Worm (Caenorhabditis elegans) whole organism, L1 larva: ENCODE data around the gene R13A5.7.
A peak's percentile ranks its signal among the peaks of the same experiment; 100 is the strongest.

Source experiments
- C04F5.9 ChIP-seq: sonication (generic microtip); optimal IDR thresholded peaks from 2 replicates; lab custom pipeline; 2016; ENCODE audit warnings: missing genetic modification characterization, missing compliant biosample characterization
- C16A3.4 ChIP-seq: fragments of 150-350 bp; optimal IDR thresholded peaks from 2 replicates; lab custom pipeline; 2014; ENCODE audit warnings: missing biosample characterization, missing genetic modification characterization
- C34B4.2 ChIP-seq: sonication (generic microtip); optimal IDR thresholded peaks from 2 replicates; lab custom pipeline; 2017; ENCODE audit warnings: mild to moderate bottlenecking, missing genetic modification characterization, missing compliant biosample characterization
- F16B12.6 ChIP-seq: fragments of 150-350 bp; optimal IDR thresholded peaks from 2 replicates; lab custom pipeline; 2014; ENCODE audit warnings: missing biosample characterization, missing genetic modification characterization
- aha-1 ChIP-seq: fragments of 150-350 bp; optimal IDR thresholded peaks from 2 replicates; lab custom pipeline; 2014; ENCODE audit warnings: missing biosample characterization, missing genetic modification characterization
- alr-1 ChIP-seq: fragments of 200-800 bp; sonication (Bioruptor generic); optimal IDR thresholded peaks from 2 replicates; lab custom pipeline; 2018; ENCODE audit warnings: borderline replicate concordance, mild to moderate bottlenecking, missing genetic modification characterization, missing compliant biosample characterization
- ama-1 ChIP-seq: fragments of 150-350 bp; optimal IDR thresholded peaks from 2 replicates; lab custom pipeline; 2014
- blmp-1 ChIP-seq: fragments of 150-350 bp; optimal IDR thresholded peaks from 2 replicates; lab custom pipeline; 2014; ENCODE audit warnings: missing biosample characterization, missing genetic modification characterization
- ceh-90 ChIP-seq: sonication (generic microtip); optimal IDR thresholded peaks from 2 replicates; lab custom pipeline; 2016; ENCODE audit warnings: missing genetic modification characterization, missing compliant biosample characterization
- ces-1 ChIP-seq: fragments of 150-350 bp; optimal IDR thresholded peaks from 2 replicates; lab custom pipeline; 2014; ENCODE audit warnings: missing biosample characterization, missing genetic modification reagents, missing genetic modification characterization
- dpl-1 ChIP-seq, 3 experiments: fragments of 150-350 bp in 2 of 3; sonication (generic microtip) in 1 of 3; optimal IDR thresholded peaks; 2 replicates each; lab custom pipeline; 2014 to 2017; ENCODE audit warnings: missing biosample characterization in 3 of 3, missing genetic modification characterization in 3 of 3, missing genetic modification reagents in 3 of 3
- efl-1 ChIP-seq, 4 experiments: fragments of 150-350 bp; optimal IDR thresholded peaks in 3 of 4; peaks in 1 of 4; 1 replicate in 1 of 4; 2 replicates in 3 of 4; lab custom pipeline; 2014; ENCODE audit warnings: missing biosample characterization in 2 of 4, missing genetic modification characterization in 2 of 4, missing genetic modification reagents in 2 of 4
- efl-3 ChIP-seq: fragments of 200-800 bp; sonication (Bioruptor generic); optimal IDR thresholded peaks from 2 replicates; lab custom pipeline; 2018; ENCODE audit warnings: mild to moderate bottlenecking, missing genetic modification characterization, missing compliant biosample characterization
- egl-27 ChIP-seq, 2 experiments: fragments of 150-350 bp in 1 of 2; sonication (generic microtip); optimal IDR thresholded peaks; 3 replicates each; lab custom pipeline; 2017 to 2018; ENCODE audit warnings: missing biosample characterization in 2 of 2, missing genetic modification characterization in 2 of 2, missing genetic modification reagents in 2 of 2
- elt-2 ChIP-seq: sonication (generic microtip); optimal IDR thresholded peaks from 2 replicates; lab custom pipeline; 2016; ENCODE audit warnings: missing genetic modification characterization, mild to moderate bottlenecking, inconsistent platforms, missing compliant biosample characterization, missing genetic modification reagents
- ets-5 ChIP-seq: fragments of 200-800 bp; sonication (Bioruptor generic); IDR thresholded peaks from 2 replicates; pipeline ENCODE4 v1.3.6; 2022; ENCODE audit warnings: missing genetic modification characterization, missing compliant biosample characterization
- fkh-10 ChIP-seq: sonication (generic microtip); optimal IDR thresholded peaks from 2 replicates; lab custom pipeline; 2017; ENCODE audit warnings: missing biosample characterization, missing genetic modification reagents, missing genetic modification characterization
- fkh-4 ChIP-seq: sonication (generic microtip); optimal IDR thresholded peaks from 2 replicates; lab custom pipeline; 2016; ENCODE audit warnings: missing compliant biosample characterization, missing genetic modification characterization, borderline replicate concordance
- fos-1 ChIP-seq: fragments of 150-350 bp; optimal IDR thresholded peaks from 2 replicates; lab custom pipeline; 2014; ENCODE audit warnings: missing biosample characterization, missing genetic modification characterization
- hlh-4 ChIP-seq: sonication (generic microtip); optimal IDR thresholded peaks from 2 replicates; lab custom pipeline; 2016; ENCODE audit warnings: mild to moderate bottlenecking, missing genetic modification characterization, missing compliant biosample characterization
- hpl-2 ChIP-seq: fragments of 150-350 bp; optimal IDR thresholded peaks from 2 replicates; lab custom pipeline; 2014; ENCODE audit warnings: missing biosample characterization, missing genetic modification reagents, missing genetic modification characterization
- jun-1 ChIP-seq: fragments of 150-350 bp; optimal IDR thresholded peaks from 2 replicates; lab custom pipeline; 2014; ENCODE audit warnings: missing biosample characterization, missing genetic modification reagents, missing genetic modification characterization
- lin-14 ChIP-seq: fragments of 200-800 bp; sonication (Bioruptor generic); optimal IDR thresholded peaks from 2 replicates; lab custom pipeline; 2018; ENCODE audit warnings: mild to moderate bottlenecking, missing genetic modification characterization, moderate library complexity, missing compliant biosample characterization
- lin-35 ChIP-seq, 2 experiments: fragments of 150-350 bp; optimal IDR thresholded peaks; 2 replicates each; lab custom pipeline; 2014; ENCODE audit warnings: missing biosample characterization in 2 of 2, missing genetic modification characterization in 2 of 2, missing genetic modification reagents in 2 of 2
- lir-3 ChIP-seq: sonication (generic microtip); optimal IDR thresholded peaks from 2 replicates; lab custom pipeline; 2016; ENCODE audit warnings: mild to moderate bottlenecking, missing genetic modification characterization, moderate library complexity, missing compliant biosample characterization; ENCODE audit not compliant: poor library complexity
- lsy-2 ChIP-seq, 2 experiments: fragments of 150-350 bp; optimal IDR thresholded peaks; 2 replicates each; lab custom pipeline; 2014; ENCODE audit warnings: missing biosample characterization in 2 of 2, missing genetic modification characterization in 2 of 2
- mab-9 ChIP-seq: fragments of 200-800 bp; sonication (Bioruptor generic); IDR thresholded peaks from 2 replicates; pipeline ENCODE4 v1.3.6; 2022; ENCODE audit warnings: missing genetic modification reagents, missing genetic modification characterization, missing compliant biosample characterization
- mdl-1 ChIP-seq, 2 experiments: fragments of 150-350 bp; optimal IDR thresholded peaks; 2 replicates each; lab custom pipeline; 2014 to 2017; ENCODE audit warnings: missing biosample characterization in 2 of 2, missing genetic modification characterization in 2 of 2, inconsistent platforms in 1 of 2
- mep-1 ChIP-seq: fragments of 150-350 bp; optimal IDR thresholded peaks from 2 replicates; lab custom pipeline; 2014; ENCODE audit warnings: missing biosample characterization, missing genetic modification characterization
- nhr-12 ChIP-seq: sonication (generic microtip); optimal IDR thresholded peaks from 2 replicates; lab custom pipeline; 2017; ENCODE audit warnings: missing biosample characterization, missing genetic modification characterization
- nhr-20 ChIP-seq: sonication (generic microtip); optimal IDR thresholded peaks from 2 replicates; lab custom pipeline; 2016; ENCODE audit warnings: mild to moderate bottlenecking, missing genetic modification characterization, missing compliant biosample characterization
- nhr-237 ChIP-seq: fragments of 150-350 bp; optimal IDR thresholded peaks from 2 replicates; lab custom pipeline; 2014; ENCODE audit warnings: missing biosample characterization, missing genetic modification characterization
- nhr-28 ChIP-seq: fragments of 150-350 bp; optimal IDR thresholded peaks from 2 replicates; lab custom pipeline; 2014; ENCODE audit warnings: missing biosample characterization, missing genetic modification characterization
- nhr-47 ChIP-seq: sonication (generic microtip); optimal IDR thresholded peaks from 2 replicates; lab custom pipeline; 2016; ENCODE audit warnings: mild to moderate bottlenecking, missing genetic modification characterization, moderate library complexity, missing compliant biosample characterization
- nhr-71 ChIP-seq: sonication (generic microtip); optimal IDR thresholded peaks from 2 replicates; lab custom pipeline; 2016; ENCODE audit warnings: mild to moderate bottlenecking, missing genetic modification characterization, moderate library complexity, missing compliant biosample characterization
- nhr-77 ChIP-seq: fragments of 150-350 bp; optimal IDR thresholded peaks from 2 replicates; lab custom pipeline; 2014; ENCODE audit warnings: missing biosample characterization, missing genetic modification characterization
- nhr-85 ChIP-seq: sonication (generic microtip); peaks from one replicate; lab custom pipeline; 2016; ENCODE audit warnings: missing genetic modification characterization, inconsistent platforms, missing compliant biosample characterization
- pax-3 ChIP-seq: fragments of 200-800 bp; sonication (Bioruptor generic); optimal IDR thresholded peaks from 2 replicates; lab custom pipeline; 2018; ENCODE audit warnings: mild to moderate bottlenecking, missing genetic modification characterization, moderate library complexity, missing compliant biosample characterization
- rnt-1 ChIP-seq: sonication (generic microtip); optimal IDR thresholded peaks from 2 replicates; lab custom pipeline; 2016; ENCODE audit warnings: mild to moderate bottlenecking, missing genetic modification characterization, moderate library complexity, missing compliant biosample characterization
- snu-23 ChIP-seq: sonication (generic microtip); optimal IDR thresholded peaks from 2 replicates; lab custom pipeline; 2016; ENCODE audit warnings: missing genetic modification characterization, missing compliant biosample characterization
- sox-4 ChIP-seq: sonication (generic microtip); optimal IDR thresholded peaks from 2 replicates; lab custom pipeline; 2016; ENCODE audit warnings: missing genetic modification characterization, missing compliant biosample characterization
- sptf-1 ChIP-seq: fragments of 150-350 bp; optimal IDR thresholded peaks from 2 replicates; lab custom pipeline; 2014; ENCODE audit warnings: missing biosample characterization, missing genetic modification characterization
- tbx-2 ChIP-seq: sonication (generic microtip); optimal IDR thresholded peaks from 2 replicates; lab custom pipeline; 2016; ENCODE audit warnings: missing genetic modification characterization, missing compliant biosample characterization
- unc-130 ChIP-seq: fragments of 150-350 bp; optimal IDR thresholded peaks from 2 replicates; lab custom pipeline; 2017; ENCODE audit warnings: missing biosample characterization, missing genetic modification characterization, inconsistent platforms
- unc-30 ChIP-seq: sonication (generic microtip); optimal IDR thresholded peaks from 2 replicates; lab custom pipeline; 2017; ENCODE audit warnings: missing biosample characterization, missing genetic modification characterization
- unc-62 ChIP-seq: fragments of 150-350 bp; optimal IDR thresholded peaks from 2 replicates; lab custom pipeline; 2014; ENCODE audit warnings: missing biosample characterization, missing genetic modification reagents, missing genetic modification characterization
- unc-86 ChIP-seq: sonication (generic microtip); optimal IDR thresholded peaks from 2 replicates; lab custom pipeline; 2016; ENCODE audit warnings: missing genetic modification characterization, missing compliant biosample characterization
- unc-98 ChIP-seq: fragments of 200-800 bp; sonication (Bioruptor generic); IDR thresholded peaks from 2 replicates; pipeline ENCODE4 v1.3.6; 2022; ENCODE audit warnings: missing genetic modification characterization, missing compliant biosample characterization
- vab-15 ChIP-seq: sonication (generic microtip); optimal IDR thresholded peaks from 2 replicates; lab custom pipeline; 2017; ENCODE audit warnings: missing genotype, mild to moderate bottlenecking, missing genetic modification characterization, missing compliant biosample characterization
- xbp-1 ChIP-seq: sonication (generic microtip); optimal IDR thresholded peaks from 2 replicates; lab custom pipeline; 2016; ENCODE audit warnings: missing genetic modification characterization, missing compliant biosample characterization

Gene R13A5.7

ce11 chrIII:7579324-7579723, 9.4 kb upstream of the R13A5.7 start, which contains the start of gene mfsd-6 (continued):
- TF ChIP-seq ceh-90 (tag; lab: Kevin White, UChicago), result no peak
- no peak for TF ChIP-seq blmp-1 (tag; lab: Kevin White, UChicago)
- TF ChIP-seq nhr-47 (tag; lab: Kevin White, UChicago), result no peak
- TF ChIP-seq lir-3 (tag; lab: Kevin White, UChicago), result no peak
- TF ChIP-seq fkh-4, result no peak
- no peak for TF ChIP-seq nhr-28

- TF ChIP-seq vab-15 (tag; lab: Kevin White, UChicago) (peak; percentile 29), mab-9 (GFP tag; lab: Robert Waterston, UW) (no peak), efl-3 (GFP tag; lab: Kevin White, UChicago) (no peak), alr-1 (tag; lab: Kevin White, UChicago) (no peak), fkh-10 (GFP tag; lab: Kevin White, UChicago) (peak; percentile 22), nhr-71 (tag; lab: Kevin White, UChicago) (peak; percentile 86), C34B4.2 (tag; lab: Kevin White, UChicago) (no peak), pax-3 (tag; lab: Kevin White, UChicago) (peak; percentile 57), lin-35 (GFP tag; optimal IDR thresholded peaks at IDR 0.05; lab: Kevin White, UChicago) (peak; percentile 88 to 92), ama-1 (lab: Kevin White, UChicago) (peak; percentile 20), ces-1 (no peak), unc-130 (tag; lab: Kevin White, UChicago) (peak; percentile 80), nhr-237 (tag; lab: Kevin White, UChicago) (peak; percentile 31), nhr-77 (peak; percentile 84), unc-86 (peak; percentile 66), nhr-12 (no peak), rnt-1 (peak; percentile 83), efl-1 (optimal IDR thresholded peaks at IDR 0.05; lab: Kevin White, UChicago) (peak; percentile 86 to 88), efl-1 (GFP tag; optimal IDR thresholded peaks at IDR 0.05 in 1 of 2; lab: Kevin White, UChicago) (peak; percentile 75 to 97), elt-2 (tag; lab: Kevin White, UChicago) (no peak), lin-14 (GFP tag; lab: Kevin White, UChicago) (peak; percentile 76), unc-62 (GFP tag; lab: Kevin White, UChicago) (no peak), mep-1 (tag; lab: Kevin White, UChicago) (peak; percentile 87), lsy-2 (tag; optimal IDR thresholded peaks at IDR 0.05; lab: Kevin White, UChicago) (peak; percentile 83 to 95), egl-27 (tag; optimal IDR thresholded peaks at IDR 0.05; lab: Kevin White, UChicago) (peak in 1 of 2 experiments; percentile 27), mdl-1 (tag; optimal IDR thresholded peaks at IDR 0.05; lab: Kevin White, UChicago) (peak in 1 of 2 experiments; percentile 81), unc-98 (GFP tag; lab: Robert Waterston, UW) (no peak), nhr-47 (tag; lab: Kevin White, UChicago) (peak; percentile 82), fos-1 (tag; lab: Kevin White, UChicago) (peak; percentile 75), hlh-4 (tag; lab: Kevin White, UChicago) (no peak), F16B12.6 (peak; percentile 74), sox-4 (tag; lab: Kevin White, UChicago) (no peak), dpl-1 (GFP tag; optimal IDR thresholded peaks at IDR 0.05; lab: Kevin White, UChicago) (peak; percentile 69 to 80 (median 79)), xbp-1 (tag; lab: Kevin White, UChicago) (peak; percentile 80), unc-30 (tag; lab: Kevin White, UChicago) (no peak), ets-5 (no peak), aha-1 (tag; lab: Kevin White, UChicago) (no peak), nhr-28 (no peak), C16A3.4 (peak; percentile 97), snu-23 (GFP tag; lab: Kevin White, UChicago) (peak; percentile 88), nhr-20 (tag; lab: Kevin White, UChicago) (peak; percentile 79), jun-1 (tag; lab: Kevin White, UChicago) (peak; percentile 73), C04F5.9 (tag; lab: Kevin White, UChicago) (peak; percentile 18), hpl-2 (peak; percentile 66), blmp-1 (tag; lab: Kevin White, UChicago) (peak; percentile 73), nhr-85 (peak; percentile 84), sptf-1 (no peak), tbx-2 (peak; percentile 68)
Measured at ce11 chrIII:7572781-7573400, 3.0 kb upstream of the R13A5.7 start, which contains the start of the genes rpl-9 and lpd-7. Gene rpl-9, minus strand, starts transcription at chrIII:7572831. Gene lpd-7, plus strand, starts transcription at chrIII:7573350.
